Fruit fly (Drosophila melanogaster) whole organism, wandering third instar larva: ENCODE data around the gene RpLP1.

Experiments used
- CrebA ChIP-seq: fragments of 200-800 bp; sonication (Bioruptor generic); optimal IDR thresholded peaks from 2 replicates; lab custom pipeline; 2016; ENCODE audit warnings: missing biosample characterization, mild to moderate bottlenecking, missing genetic modification characterization, borderline replicate concordance
- Hr83 ChIP-seq: fragments of 200-300 bp; sonication (Bioruptor generic); optimal IDR thresholded peaks from 2 replicates; lab custom pipeline; 2016; ENCODE audit warnings: missing biosample characterization, mild to moderate bottlenecking, missing genetic modification characterization, moderate library complexity; ENCODE audit not compliant: poor library complexity, severe bottlenecking
- jim ChIP-seq: fragments of 175-275, 200-325 bp; sonication (Bioruptor generic); optimal IDR thresholded peaks from 2 replicates; lab custom pipeline; 2016; ENCODE audit warnings: missing biosample characterization, mild to moderate bottlenecking, missing genetic modification characterization
- pan ChIP-seq: fragments of >200 bp; optimal IDR thresholded peaks from 2 replicates; lab custom pipeline; 2017
- psq ChIP-seq: fragments of 200-800 bp; sonication (Bioruptor generic); optimal IDR thresholded peaks from 3 replicates; lab custom pipeline; 2017; ENCODE audit warnings: missing biosample characterization, mild to moderate bottlenecking, missing genetic modification characterization, moderate library complexity
- sage ChIP-seq: fragments of 200-800 bp; sonication (Bioruptor generic); optimal IDR thresholded peaks from 2 replicates; lab custom pipeline; 2016; ENCODE audit warnings: missing biosample characterization, mild to moderate bottlenecking, missing genetic modification characterization

DNA sequence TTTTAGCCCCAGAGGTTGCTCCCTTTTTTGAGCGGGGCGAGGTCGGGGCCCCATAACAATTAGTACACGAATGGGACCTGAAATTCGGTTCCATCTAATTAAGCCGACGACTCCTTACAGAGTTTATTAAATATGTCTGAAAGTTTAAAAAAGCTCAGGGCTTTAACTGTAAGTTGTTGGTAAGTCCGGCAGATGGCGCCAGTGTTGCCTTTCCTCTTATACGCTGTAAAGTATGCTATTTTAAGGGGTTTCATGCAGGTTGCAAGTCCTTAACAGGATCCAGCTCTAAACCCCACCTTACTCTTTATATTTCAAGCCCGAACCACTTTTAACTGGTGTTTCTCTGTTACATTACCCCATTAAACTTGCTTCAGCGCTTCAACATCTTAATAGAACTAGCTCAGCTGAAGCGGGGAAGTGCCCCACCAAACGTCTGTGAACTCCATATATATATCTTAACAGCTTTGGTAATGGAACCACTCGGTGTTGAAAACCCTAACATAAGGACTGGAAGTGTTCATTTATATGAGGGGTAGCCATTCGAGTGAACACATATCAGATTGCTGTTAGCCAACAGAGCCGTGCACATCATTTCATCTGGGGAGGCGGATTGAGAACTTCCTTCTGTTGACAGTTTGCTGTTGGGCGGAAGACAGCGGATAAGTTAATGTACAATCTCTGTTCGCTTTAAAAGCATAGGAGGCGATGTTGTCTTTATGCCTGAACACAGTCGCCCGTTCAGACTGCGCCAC lies 24.2 kb upstream of the RpLP1 start:
- TF ChIP-seq jim (no peak), sage (GFP tag; lab: Kevin White, UChicago) (no peak), psq (GFP tag; lab: Kevin White, UChicago) (no peak), CrebA (no peak), Hr83 (GFP tag; lab: Kevin White, UChicago) (no peak), pan (lab: Kevin White, UChicago) (no peak)
